Fruit fly (Drosophila melanogaster) whole organism, prepupa: Measurements from ENCODE around the gene ncd.

ENCODE experiments used
- Blimp-1 ChIP-seq: fragments of 200-800 bp; sonication (Bioruptor generic); optimal IDR thresholded peaks from 3 replicates; lab custom pipeline; 2017; ENCODE audit warnings: missing biosample characterization, missing genetic modification characterization, mild to moderate bottlenecking, moderate library complexity, missing genetic modification reagents
- CG10631 ChIP-seq: fragments of 200-800 bp; sonication (Bioruptor generic); optimal IDR thresholded peaks from 2 replicates; lab custom pipeline; 2016; ENCODE audit warnings: missing biosample characterization, missing genetic modification characterization
- CG10669 ChIP-seq: fragments of 200-800 bp; sonication (Bioruptor generic); optimal IDR thresholded peaks from 3 replicates; lab custom pipeline; 2018; ENCODE audit warnings: missing biosample characterization, mild to moderate bottlenecking, missing genetic modification characterization, moderate library complexity
- CG11762 ChIP-seq: fragments of 200-800 bp; sonication (Bioruptor generic); optimal IDR thresholded peaks from 3 replicates; lab custom pipeline; 2016; ENCODE audit warnings: missing biosample characterization, missing genetic modification characterization; ENCODE audit not compliant: insufficient read depth
- CG15336 ChIP-seq: fragments of 200-800 bp; sonication (Bioruptor generic); IDR thresholded peaks from 2 replicates; pipeline ENCODE4 v1.3.6; 2022; ENCODE audit warnings: missing biosample characterization, missing genetic modification characterization
- CG1621 ChIP-seq: fragments of 200-800 bp; sonication (Bioruptor generic); optimal IDR thresholded peaks from 3 replicates; lab custom pipeline; 2018; ENCODE audit warnings: missing biosample characterization, mild to moderate bottlenecking, missing genetic modification characterization
- CG16779 ChIP-seq: fragments of 200-800 bp; sonication (Bioruptor generic); optimal IDR thresholded peaks from 3 replicates; lab custom pipeline; 2017; ENCODE audit warnings: missing biosample characterization, mild to moderate bottlenecking, missing genetic modification characterization
- CG3032 ChIP-seq: fragments of 200-800 bp; optimal IDR thresholded peaks from 2 replicates; lab custom pipeline; 2019; ENCODE audit warnings: missing biosample characterization, mild to moderate bottlenecking, missing genetic modification characterization, moderate library complexity
- CG31627 ChIP-seq: fragments of 200-800 bp; sonication (Bioruptor generic); optimal IDR thresholded peaks from 3 replicates; lab custom pipeline; 2016; ENCODE audit warnings: missing biosample characterization, missing genetic modification characterization
- CG32006 ChIP-seq: fragments of 200-800 bp; sonication (Bioruptor generic); optimal IDR thresholded peaks from 3 replicates; lab custom pipeline; 2017; ENCODE audit warnings: missing biosample characterization, mild to moderate bottlenecking, missing genetic modification characterization
- CG34406 ChIP-seq: fragments of 200-800 bp; sonication (Bioruptor generic); optimal IDR thresholded peaks from 3 replicates; lab custom pipeline; 2016; ENCODE audit warnings: missing biosample characterization, missing genetic modification characterization
- CG3919 ChIP-seq: fragments of 200-800 bp; sonication (Bioruptor generic); optimal IDR thresholded peaks from 3 replicates; lab custom pipeline; 2016; ENCODE audit warnings: missing biosample characterization, missing genetic modification characterization
- CG6163 ChIP-seq: fragments of 200-800 bp; sonication (Bioruptor generic); IDR thresholded peaks from 3 replicates; pipeline ENCODE4 v1.3.6; 2022; ENCODE audit warnings: missing biosample characterization, missing genetic modification characterization
- CG6276 ChIP-seq: fragments of 200-800 bp; sonication (Bioruptor generic); optimal IDR thresholded peaks from 2 replicates; lab custom pipeline; 2017; ENCODE audit warnings: missing biosample characterization, mild to moderate bottlenecking, missing genetic modification characterization
- CG6792 ChIP-seq: fragments of 200-800 bp; sonication (Bioruptor generic); optimal IDR thresholded peaks from 3 replicates; lab custom pipeline; 2016; ENCODE audit warnings: missing biosample characterization, missing genetic modification characterization
- CG6808 ChIP-seq: fragments of 200-800 bp; sonication (Bioruptor generic); optimal IDR thresholded peaks from 3 replicates; lab custom pipeline; 2017; ENCODE audit warnings: missing biosample characterization, missing genetic modification characterization, mild to moderate bottlenecking, moderate library complexity, missing genetic modification reagents
- CG6854 ChIP-seq: fragments of 200-800 bp; sonication (Bioruptor generic); optimal IDR thresholded peaks from 2 replicates; lab custom pipeline; 2017; ENCODE audit warnings: missing biosample characterization, mild to moderate bottlenecking, missing genetic modification characterization
- CG7368 ChIP-seq: fragments of 200-800 bp; sonication (Bioruptor generic); optimal IDR thresholded peaks from 3 replicates; lab custom pipeline; 2016; ENCODE audit warnings: missing biosample characterization, missing genetic modification characterization
- CG8119 ChIP-seq: fragments of 200-800 bp; sonication (Bioruptor generic); IDR thresholded peaks from 3 replicates; pipeline ENCODE4 v1.3.6; 2022; ENCODE audit warnings: missing biosample characterization, missing genetic modification characterization
- CG8319 ChIP-seq: fragments of 200-800 bp; sonication (Bioruptor generic); optimal IDR thresholded peaks from 3 replicates; lab custom pipeline; 2016; ENCODE audit warnings: missing biosample characterization, missing genetic modification characterization
- CG8632 ChIP-seq: fragments of 200-800 bp; sonication (Bioruptor generic); optimal IDR thresholded peaks from 3 replicates; lab custom pipeline; 2016; ENCODE audit warnings: missing biosample characterization, missing genetic modification characterization
- CG9139 ChIP-seq: fragments of 200-800 bp; sonication (Bioruptor generic); optimal IDR thresholded peaks from 3 replicates; lab custom pipeline; 2017; ENCODE audit warnings: missing biosample characterization, mild to moderate bottlenecking, missing genetic modification characterization
- Eip93F ChIP-seq: fragments of 200-800 bp; sonication (Bioruptor generic); optimal IDR thresholded peaks from 2 replicates; lab custom pipeline; 2016; ENCODE audit warnings: missing biosample characterization, mild to moderate bottlenecking, missing genetic modification characterization
- Ets21C ChIP-seq: fragments of 200-800 bp; sonication (Bioruptor generic); optimal IDR thresholded peaks from 3 replicates; lab custom pipeline; 2016; ENCODE audit warnings: missing biosample characterization, missing genetic modification characterization
- Ets96B ChIP-seq: fragments of 200-800 bp; optimal IDR thresholded peaks from 2 replicates; lab custom pipeline; 2019; ENCODE audit warnings: missing biosample characterization, mild to moderate bottlenecking, missing genetic modification characterization, moderate library complexity
- Hr38 ChIP-seq: sonication (Bioruptor generic); optimal IDR thresholded peaks from 2 replicates; lab custom pipeline; 2016; ENCODE audit warnings: missing biosample characterization, missing genetic modification characterization
- Met ChIP-seq: fragments of 200-800 bp; sonication (Bioruptor generic); optimal IDR thresholded peaks from 3 replicates; lab custom pipeline; 2016; ENCODE audit warnings: missing biosample characterization, missing genetic modification characterization
- OdsH ChIP-seq: fragments of 200-800 bp; sonication (Bioruptor generic); optimal IDR thresholded peaks from 3 replicates; lab custom pipeline; 2016; ENCODE audit warnings: missing biosample characterization, missing genetic modification characterization
- Smox ChIP-seq: fragments of 200-800 bp; sonication (Bioruptor generic); optimal IDR thresholded peaks from 3 replicates; lab custom pipeline; 2016; ENCODE audit warnings: missing biosample characterization, missing genetic modification characterization
- Sox102F ChIP-seq: fragments of 200-800 bp; sonication (Bioruptor generic); optimal IDR thresholded peaks from 2 replicates; lab custom pipeline; 2016; ENCODE audit warnings: missing biosample characterization, mild to moderate bottlenecking, missing genetic modification characterization
- Sox14 ChIP-seq: fragments of 200-800 bp; sonication (Bioruptor generic); optimal IDR thresholded peaks from 3 replicates; lab custom pipeline; 2016; ENCODE audit warnings: missing biosample characterization, missing genetic modification characterization
- Sox15 ChIP-seq: fragments of 200-800 bp; sonication (Bioruptor generic); optimal IDR thresholded peaks from 3 replicates; lab custom pipeline; 2016; ENCODE audit warnings: missing biosample characterization, missing genetic modification characterization
- achi ChIP-seq: fragments of 200-800 bp; sonication (Bioruptor generic); optimal IDR thresholded peaks from 3 replicates; lab custom pipeline; 2016; ENCODE audit warnings: missing biosample characterization, missing genetic modification characterization
- dac ChIP-seq: fragments of 200-800 bp; sonication (Bioruptor generic); optimal IDR thresholded peaks from 2 replicates; lab custom pipeline; 2017; ENCODE audit warnings: missing biosample characterization, mild to moderate bottlenecking, missing genetic modification characterization
- dsx ChIP-seq: fragments of 200-800 bp; optimal IDR thresholded peaks from 3 replicates; lab custom pipeline; 2019; ENCODE audit warnings: missing biosample characterization, mild to moderate bottlenecking, missing genetic modification characterization, moderate library complexity; ENCODE audit not compliant: poor library complexity, severe bottlenecking
- eg ChIP-seq: fragments of 200-800 bp; sonication (Bioruptor generic); IDR thresholded peaks from 3 replicates; pipeline ENCODE4 v1.3.6; 2022; ENCODE audit warnings: missing biosample characterization, missing genetic modification characterization
- esn ChIP-seq: fragments of 200-800 bp; sonication (Bioruptor generic); optimal IDR thresholded peaks from 2 replicates; lab custom pipeline; 2016; ENCODE audit warnings: missing biosample characterization, mild to moderate bottlenecking, missing genetic modification characterization, moderate library complexity
- fd59A ChIP-seq: fragments of 200-800 bp; sonication (Bioruptor generic); optimal IDR thresholded peaks from 2 replicates; lab custom pipeline; 2017; ENCODE audit warnings: missing biosample characterization, mild to moderate bottlenecking, missing genetic modification characterization, missing genetic modification reagents
- fkh ChIP-seq: fragments of 200-800 bp; sonication (Bioruptor generic); optimal IDR thresholded peaks from 3 replicates; lab custom pipeline; 2017; ENCODE audit warnings: missing biosample characterization, mild to moderate bottlenecking, missing genetic modification characterization, moderate library complexity
- lz ChIP-seq: fragments of 200-800 bp; sonication (Bioruptor generic); optimal IDR thresholded peaks from 3 replicates; lab custom pipeline; 2016; ENCODE audit warnings: missing biosample characterization, missing genetic modification characterization
- net ChIP-seq: fragments of 200-800 bp; sonication (Bioruptor generic); optimal IDR thresholded peaks from 3 replicates; lab custom pipeline; 2016; ENCODE audit warnings: missing biosample characterization, missing genetic modification characterization
- pdm3 ChIP-seq: fragments of 200-800 bp; sonication (Bioruptor generic); optimal IDR thresholded peaks from 3 replicates; lab custom pipeline; 2016; ENCODE audit warnings: missing biosample characterization, missing genetic modification characterization
- salr ChIP-seq, 2 experiments: fragments of 200-800 bp; sonication (Bioruptor generic); optimal IDR thresholded peaks; 3 replicates each; lab custom pipeline; 2016 to 2018; ENCODE audit warnings: missing biosample characterization in 2 of 2, missing genetic modification characterization in 2 of 2, mild to moderate bottlenecking in 1 of 2
- spab ChIP-seq: fragments of 200-800 bp; sonication (Bioruptor generic); optimal IDR thresholded peaks from 2 replicates; lab custom pipeline; 2017; ENCODE audit warnings: missing biosample characterization, mild to moderate bottlenecking, missing genetic modification characterization, missing genetic modification reagents
- ss ChIP-seq, 2 experiments: fragments of 200-800 bp; sonication (Bioruptor generic); optimal IDR thresholded peaks; 2 replicates in 1 of 2; 3 replicates in 1 of 2; lab custom pipeline; 2017 to 2018; ENCODE audit warnings: mild to moderate bottlenecking in 2 of 2, missing biosample characterization in 2 of 2, missing genetic modification characterization in 2 of 2, moderate library complexity in 1 of 2
- svp ChIP-seq: fragments of 200-800 bp; sonication (Bioruptor generic); peaks from one replicate; lab custom pipeline; 2016; ENCODE audit warnings: missing biosample characterization, missing genetic modification characterization
- vri ChIP-seq: fragments of 200-800 bp; sonication (Bioruptor generic); optimal IDR thresholded peaks from 3 replicates; lab custom pipeline; 2016; ENCODE audit warnings: missing biosample characterization, mild to moderate bottlenecking, missing genetic modification characterization

The ncd gene

dm6 chr3R:29757681-29758080, 49.2 kb downstream of the ncd start (continued):
- TF ChIP-seq dac (GFP tag; lab: Kevin White, UChicago) (peak; percentile 58), Met (GFP tag; lab: Kevin White, UChicago) (peak; percentile 61), lz (GFP tag; lab: Kevin White, UChicago) (peak; percentile 47), Eip93F (GFP tag; lab: Kevin White, UChicago) (no peak), CG7368 (GFP tag; lab: Kevin White, UChicago) (no peak), CG32006 (GFP tag; lab: Kevin White, UChicago) (peak; percentile 85), ss (GFP tag; optimal IDR thresholded peaks at IDR 0.05; lab: Kevin White, UChicago) (no peak), CG3919 (GFP tag; lab: Kevin White, UChicago) (peak; percentile 48), Sox15 (GFP tag; lab: Kevin White, UChicago) (peak; percentile 30), CG6792 (GFP tag; lab: Kevin White, UChicago) (no peak), eg (peak; percentile 76), fd59A (GFP tag; lab: Kevin White, UChicago) (no peak), CG8319 (GFP tag; lab: Kevin White, UChicago) (no peak), CG10631 (GFP tag; lab: Kevin White, UChicago) (peak; percentile 19), dsx (GFP tag; lab: Kevin White, UChicago) (no peak)

- TF ChIP-seq CG15336 (GFP tag; lab: Robert Waterston, UW) (no peak), CG8319 (GFP tag; lab: Kevin White, UChicago) (no peak), Eip93F (GFP tag; lab: Kevin White, UChicago) (no peak), CG10631 (GFP tag; lab: Kevin White, UChicago) (peak; percentile 18), CG9139 (GFP tag; lab: Kevin White, UChicago) (peak; percentile 72), CG8632 (GFP tag; lab: Kevin White, UChicago) (peak; percentile 44), Sox102F (GFP tag; lab: Kevin White, UChicago) (no peak), OdsH (no peak), achi (GFP tag; lab: Kevin White, UChicago) (no peak), CG6808 (GFP tag; lab: Kevin White, UChicago) (peak; percentile 65), CG6163 (GFP tag; lab: Robert Waterston, UW) (peak; percentile 55; the same call in 2 of the 3 replicates), lz (GFP tag; lab: Kevin White, UChicago) (no peak), esn (GFP tag; lab: Kevin White, UChicago) (no peak), CG6276 (GFP tag; lab: Kevin White, UChicago) (no peak), Smox (GFP tag; lab: Kevin White, UChicago) (no peak), CG1621 (tag; lab: Kevin White, UChicago) (peak; percentile 56), svp (GFP tag; lab: Kevin White, UChicago) (no peak), vri (GFP tag; lab: Kevin White, UChicago) (no peak), fkh (GFP tag; lab: Kevin White, UChicago) (no peak), CG6792 (GFP tag; lab: Kevin White, UChicago) (peak; percentile 0), CG16779 (tag; lab: Kevin White, UChicago) (peak; percentile 6), CG3919 (GFP tag; lab: Kevin White, UChicago) (no peak), net (GFP tag; lab: Kevin White, UChicago) (peak; percentile 14), fd59A (GFP tag; lab: Kevin White, UChicago) (peak; percentile 10), Hr38 (peak; percentile 54), Blimp-1 (GFP tag; lab: Kevin White, UChicago) (no peak), Met (GFP tag; lab: Kevin White, UChicago) (no peak), CG11762 (GFP tag; lab: Kevin White, UChicago) (peak; percentile 19), Ets21C (GFP tag; lab: Kevin White, UChicago) (no peak), CG10669 (GFP tag; lab: Kevin White, UChicago) (peak; percentile 35), CG6854 (GFP tag; lab: Kevin White, UChicago) (peak; percentile 17), Ets96B (tag; lab: Kevin White, UChicago) (no peak), pdm3 (GFP tag; lab: Kevin White, UChicago) (no peak), CG8119 (no peak), CG3032 (tag; lab: Kevin White, UChicago) (no peak), ss (GFP tag; optimal IDR thresholded peaks at IDR 0.05; lab: Kevin White, UChicago) (peak; percentile 55 to 60), spab (GFP tag; lab: Kevin White, UChicago) (peak; percentile 39), dsx (GFP tag; lab: Kevin White, UChicago) (no peak), CG31627 (no peak), salr (GFP tag; optimal IDR thresholded peaks at IDR 0.05; lab: Kevin White, UChicago) (peak in 1 of 2 experiments; percentile 45), CG34406 (peak; percentile 7), Sox14 (GFP tag; lab: Kevin White, UChicago) (peak; percentile 49), dac (GFP tag; lab: Kevin White, UChicago) (no peak)
These were observed 49.7 kb downstream of the ncd start for dm6 chr3R:29757226-29757625.
